Fruit fly (Drosophila melanogaster) whole organism, wandering third instar larva: ENCODE measurements around the gene CG9799.

ENCODE experiments used
- Dfd ChIP-seq: fragments of >200 bp; optimal IDR thresholded peaks from 2 replicates; lab custom pipeline; 2017; ENCODE audit warnings: missing biosample characterization, missing genetic modification characterization
- OdsH ChIP-seq: fragments of 200-800 bp; sonication (Bioruptor generic); optimal IDR thresholded peaks from 2 replicates; lab custom pipeline; 2016; ENCODE audit warnings: missing biosample characterization, mild to moderate bottlenecking, missing genetic modification characterization
- Vsx2 ChIP-seq: fragments of 200-300, 225-300 bp; sonication (Bioruptor generic); optimal IDR thresholded peaks from 2 replicates; lab custom pipeline; 2018; ENCODE audit warnings: missing biosample characterization, missing genetic modification characterization; ENCODE audit not compliant: partially characterized antibody
- br ChIP-seq: fragments of 200-800 bp; sonication (Bioruptor generic); optimal IDR thresholded peaks from 2 replicates; lab custom pipeline; 2016; ENCODE audit warnings: missing biosample characterization, missing genetic modification characterization
- brk ChIP-seq: fragments of 200-800 bp; sonication (Bioruptor generic); optimal IDR thresholded peaks from 2 replicates; lab custom pipeline; 2016; ENCODE audit warnings: missing biosample characterization, mild to moderate bottlenecking, missing genetic modification characterization
- dmrt93B ChIP-seq: fragments of 200-800 bp; sonication (Bioruptor generic); optimal IDR thresholded peaks from 2 replicates; lab custom pipeline; 2018; ENCODE audit warnings: missing biosample characterization, mild to moderate bottlenecking, missing genetic modification characterization
- fru ChIP-seq: fragments of 200-800 bp; sonication (Bioruptor generic); optimal IDR thresholded peaks from 3 replicates; lab custom pipeline; 2016; ENCODE audit warnings: missing biosample characterization, mild to moderate bottlenecking, missing genetic modification characterization
- pan ChIP-seq: fragments of >200 bp; optimal IDR thresholded peaks from 2 replicates; lab custom pipeline; 2017
- psq ChIP-seq: fragments of 200-800 bp; sonication (Bioruptor generic); optimal IDR thresholded peaks from 3 replicates; lab custom pipeline; 2017; ENCODE audit warnings: missing biosample characterization, mild to moderate bottlenecking, missing genetic modification characterization, moderate library complexity
- sv ChIP-seq: fragments of 200-800 bp; sonication (Bioruptor generic); optimal IDR thresholded peaks from 3 replicates; lab custom pipeline; 2016; ENCODE audit warnings: missing biosample characterization, missing genetic modification characterization

DNA sequence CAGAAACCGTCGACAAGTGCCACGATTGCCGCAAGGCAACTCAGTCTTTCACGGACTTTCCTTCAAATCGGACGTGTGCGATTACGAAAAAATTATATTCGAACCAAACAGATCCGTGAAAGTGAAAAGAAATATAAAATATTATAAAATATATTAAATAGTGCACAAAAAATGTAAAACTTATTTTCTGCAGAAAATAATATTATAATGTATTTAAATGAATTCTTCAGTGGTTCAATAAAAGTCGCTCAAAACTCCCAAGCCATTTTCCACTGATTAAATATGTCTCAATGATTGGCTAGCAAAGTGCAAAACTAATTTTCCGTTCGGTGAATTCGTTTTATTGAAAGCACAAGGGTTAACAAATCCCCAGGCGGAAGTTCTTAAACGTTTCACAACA, 50.5 kb downstream of the CG9799 start, which contains the start of gene PK2-R1:
- TF ChIP-seq dmrt93B (GFP tag; lab: Kevin White, UChicago), result no peak
- TF ChIP-seq Dfd (GFP tag; lab: Kevin White, UChicago), result no peak
- TF ChIP-seq brk (GFP tag; lab: Kevin White, UChicago), result no peak
- TF ChIP-seq sv (GFP tag; lab: Kevin White, UChicago), result no peak
- no peak for TF ChIP-seq fru (GFP tag; lab: Kevin White, UChicago)
- TF ChIP-seq br (GFP tag; lab: Kevin White, UChicago), result no peak
- TF ChIP-seq OdsH, result no peak
- no peak for TF ChIP-seq Vsx2 (GFP tag; lab: Kevin White, UChicago)
- no peak for TF ChIP-seq pan (lab: Kevin White, UChicago)
- no peak for TF ChIP-seq psq (GFP tag; lab: Kevin White, UChicago)
